Fruit fly (Drosophila melanogaster) whole organism, embryonic: Measurements from ENCODE around the gene CG14694.

Experiments
- Asciz ChIP-seq: fragments of 200-800 bp; sonication (Bioruptor generic); optimal IDR thresholded peaks from 2 replicates; lab custom pipeline; 2017; ENCODE audit warnings: missing biosample characterization, mild to moderate bottlenecking, missing genetic modification characterization, missing genetic modification reagents
- Atf3 ChIP-seq: fragments of 200-800 bp; sonication (Bioruptor generic); optimal IDR thresholded peaks from 3 replicates; lab custom pipeline; 2016; ENCODE audit warnings: missing biosample characterization, missing genetic modification characterization
- Awh ChIP-seq: fragments of 200-800 bp; sonication (Bioruptor generic); IDR thresholded peaks from 2 replicates; pipeline ENCODE4, ENCODE4 v1.3.6; 2022; ENCODE audit warnings: missing biosample characterization, missing genetic modification characterization
- B-H1 ChIP-seq: fragments of 200-800 bp; sonication (Bioruptor generic); IDR thresholded peaks from 3 replicates; pipeline ENCODE4 v1.3.6; 2022; ENCODE audit warnings: missing biosample characterization, missing genetic modification characterization
- CG12299 ChIP-seq: fragments of 200-800 bp; sonication (Bioruptor generic); optimal IDR thresholded peaks from 2 replicates; lab custom pipeline; 2018; ENCODE audit warnings: missing biosample characterization, mild to moderate bottlenecking, missing genetic modification characterization
- CG1233 ChIP-seq: fragments of 200-800 bp; sonication (Bioruptor generic); optimal IDR thresholded peaks from 4 replicates; lab custom pipeline; 2018; ENCODE audit warnings: missing biosample characterization, mild to moderate bottlenecking, missing genetic modification characterization
- CG12659 ChIP-seq: fragments of 200-800 bp; sonication (Bioruptor generic); optimal IDR thresholded peaks from 3 replicates; lab custom pipeline; 2017; ENCODE audit warnings: mild to moderate bottlenecking, missing biosample characterization, missing genetic modification reagents, missing genetic modification characterization
- CG13624 ChIP-seq: fragments of 200-800 bp; sonication (Bioruptor generic); optimal IDR thresholded peaks from 2 replicates; lab custom pipeline; 2016; ENCODE audit warnings: missing biosample characterization, missing genetic modification characterization
- CG1529 ChIP-seq: fragments of 200-800 bp; sonication (Bioruptor generic); optimal IDR thresholded peaks from 3 replicates; lab custom pipeline; 2018; ENCODE audit warnings: missing biosample characterization, missing genetic modification characterization
- CG15479 ChIP-seq: fragments of 200-800 bp; sonication (Bioruptor generic); optimal IDR thresholded peaks from 3 replicates; lab custom pipeline; 2019; ENCODE audit warnings: missing biosample characterization, mild to moderate bottlenecking, missing genetic modification characterization, moderate library complexity
- CG2129 ChIP-seq: fragments of 200-800 bp; sonication (Bioruptor generic); IDR thresholded peaks from 2 replicates; pipeline ENCODE4 v1.3.6; 2022; ENCODE audit warnings: missing biosample characterization, missing genetic modification characterization; ENCODE audit not compliant: partially characterized antibody
- CG32532 ChIP-seq: fragments of 200-800 bp; sonication (Bioruptor generic); IDR thresholded peaks from 2 replicates; pipeline ENCODE4 v1.3.6; 2022; ENCODE audit warnings: missing biosample characterization, missing genetic modification characterization
- CG33557 ChIP-seq: fragments of 200-800 bp; sonication (Bioruptor generic); optimal IDR thresholded peaks from 2 replicates; lab custom pipeline; 2019; ENCODE audit warnings: missing biosample characterization, mild to moderate bottlenecking, missing genetic modification characterization, moderate library complexity
- CG34224 ChIP-seq: fragments of 200-800 bp; sonication (Bioruptor generic); IDR thresholded peaks from 3 replicates; pipeline ENCODE4 v1.3.6; 2022; ENCODE audit warnings: missing biosample characterization, missing genetic modification characterization; ENCODE audit not compliant: partially characterized antibody
- CG4360 ChIP-seq: fragments of 200-800 bp; sonication (Bioruptor generic); IDR thresholded peaks from 2 replicates; pipeline ENCODE4 v1.3.6; 2022; ENCODE audit warnings: missing biosample characterization, missing genetic modification characterization
- CG4707 ChIP-seq: fragments of 200-800 bp; sonication (Bioruptor generic); optimal IDR thresholded peaks from 2 replicates; lab custom pipeline; 2018; ENCODE audit warnings: missing biosample characterization, mild to moderate bottlenecking, missing genetic modification characterization, moderate library complexity
- CG7357 ChIP-seq: fragments of 200-800 bp; sonication (Bioruptor generic); IDR thresholded peaks from 3 replicates; pipeline ENCODE4 v1.3.6; 2022; ENCODE audit warnings: missing biosample characterization, missing genetic modification characterization
- CG8089 ChIP-seq: fragments of 200-800 bp; sonication (Bioruptor generic); optimal IDR thresholded peaks from 3 replicates; lab custom pipeline; 2016; ENCODE audit warnings: missing biosample characterization, missing genetic modification characterization
- CG9932 ChIP-seq: fragments of 200-800 bp; sonication (Bioruptor generic); IDR thresholded peaks from 2 replicates; pipeline ENCODE4 v1.3.6; 2022; ENCODE audit warnings: missing biosample characterization, missing genetic modification characterization
- CHES-1-like ChIP-seq: fragments of 200-800 bp; sonication (Bioruptor generic); optimal IDR thresholded peaks from 2 replicates; lab custom pipeline; 2016; ENCODE audit warnings: missing biosample characterization, missing genetic modification characterization
- Doc3 ChIP-seq: fragments of 200-800 bp; sonication (Bioruptor generic); IDR thresholded peaks from 3 replicates; pipeline ENCODE4 v1.3.6; 2022; ENCODE audit warnings: missing biosample characterization, missing genetic modification characterization; ENCODE audit not compliant: partially characterized antibody
- HLH4C ChIP-seq: fragments of 200-800 bp; sonication (Bioruptor generic); IDR thresholded peaks from 3 replicates; pipeline ENCODE4 v1.3.6; 2022; ENCODE audit warnings: missing biosample characterization, missing genetic modification characterization; ENCODE audit not compliant: partially characterized antibody
- Hsf ChIP-seq: fragments of 200-800 bp; sonication (Bioruptor generic); optimal IDR thresholded peaks from 3 replicates; lab custom pipeline; 2016; ENCODE audit warnings: missing biosample characterization, missing genetic modification characterization
- Kr ChIP-seq: fragments of 200-800 bp; sonication (Bioruptor generic); optimal IDR thresholded peaks from 2 replicates; lab custom pipeline; 2017; ENCODE audit warnings: missing biosample characterization, mild to moderate bottlenecking, missing genetic modification characterization
- Poxn ChIP-seq: fragments of 200-800 bp; sonication (Bioruptor generic); IDR thresholded peaks from 2 replicates; pipeline ENCODE4 v1.3.6; 2022; ENCODE audit warnings: missing biosample characterization, missing genetic modification characterization
- Ravus ChIP-seq: fragments of 200-800 bp; sonication (Bioruptor generic); IDR thresholded peaks from 2 replicates; pipeline ENCODE4 v1.3.6; 2022; ENCODE audit warnings: missing biosample characterization, missing genetic modification characterization
- Spps ChIP-seq: fragments of 200-800 bp; sonication (Bioruptor generic); optimal IDR thresholded peaks from 2 replicates; lab custom pipeline; 2018; ENCODE audit warnings: missing biosample characterization, mild to moderate bottlenecking, missing genetic modification characterization
- abd-A ChIP-seq: fragments of 200-800 bp; sonication (Bioruptor generic); optimal IDR thresholded peaks from 3 replicates; lab custom pipeline; 2019; ENCODE audit warnings: missing biosample characterization, mild to moderate bottlenecking, missing genetic modification characterization, moderate library complexity
- ac ChIP-seq: fragments of 200-800 bp; sonication (Bioruptor generic); optimal IDR thresholded peaks from 3 replicates; lab custom pipeline; 2017; ENCODE audit warnings: missing biosample characterization, mild to moderate bottlenecking, missing genetic modification characterization
- aop ChIP-seq: fragments of 200-800 bp; sonication (Bioruptor generic); IDR thresholded peaks from 2 replicates; pipeline ENCODE4 v1.3.6; 2022; ENCODE audit warnings: missing biosample characterization, missing genetic modification characterization
- ara ChIP-seq: fragments of 200-800 bp; sonication (Bioruptor generic); IDR thresholded peaks from 2 replicates; pipeline ENCODE4 v1.3.6; 2022; ENCODE audit warnings: missing biosample characterization, missing genetic modification characterization
- bab2 ChIP-seq: fragments of 200-800 bp; sonication (Bioruptor generic); optimal IDR thresholded peaks from 2 replicates; lab custom pipeline; 2016; ENCODE audit warnings: missing biosample characterization, missing genetic modification characterization
- cas ChIP-seq: fragments of 200-800 bp; sonication (Bioruptor generic); IDR thresholded peaks from 2 replicates; pipeline ENCODE4 v1.3.6; 2022; ENCODE audit warnings: missing biosample characterization, missing genetic modification characterization
- chif ChIP-seq, 2 experiments: fragments of 200-800 bp; sonication (Bioruptor generic); optimal IDR thresholded peaks; 3 replicates each; lab custom pipeline; 2016; ENCODE audit warnings: missing biosample characterization in 2 of 2, missing genetic modification characterization in 2 of 2
- dati ChIP-seq: fragments of 200-800 bp; sonication (Bioruptor generic); IDR thresholded peaks from 2 replicates; pipeline ENCODE4 v1.3.6; 2022; ENCODE audit warnings: missing biosample characterization, missing genetic modification characterization
- ewg ChIP-seq: fragments of 200-800 bp; sonication (Bioruptor generic); optimal IDR thresholded peaks from 3 replicates; lab custom pipeline; 2017; ENCODE audit warnings: mild to moderate bottlenecking, missing biosample characterization, missing genetic modification reagents, missing genetic modification characterization
- fd3F ChIP-seq: fragments of 200-800 bp; sonication (Bioruptor generic); optimal IDR thresholded peaks from 2 replicates; lab custom pipeline; 2018; ENCODE audit warnings: missing biosample characterization, mild to moderate bottlenecking, missing genetic modification characterization, moderate library complexity
- grau ChIP-seq: fragments of 200-800 bp; optimal IDR thresholded peaks from 3 replicates; lab custom pipeline; 2019; ENCODE audit warnings: missing biosample characterization, mild to moderate bottlenecking, missing genetic modification characterization, moderate library complexity
- gro ChIP-seq: fragments of 200-800 bp; sonication (Bioruptor generic); optimal IDR thresholded peaks from 2 replicates; lab custom pipeline; 2016; ENCODE audit warnings: missing biosample characterization, missing genetic modification characterization
- hth ChIP-seq: fragments of >200 bp; optimal IDR thresholded peaks from 2 replicates; lab custom pipeline; 2017; ENCODE audit warnings: inconsistent platforms
- mam ChIP-seq: fragments of 200-800 bp; sonication (Bioruptor generic); optimal IDR thresholded peaks from 3 replicates; lab custom pipeline; 2016; ENCODE audit warnings: missing biosample characterization, missing genetic modification characterization
- otp ChIP-seq: fragments of 200-800 bp; sonication (Bioruptor generic); IDR thresholded peaks from 3 replicates; pipeline ENCODE4, ENCODE4 v1.3.6; 2022; ENCODE audit warnings: missing biosample characterization, missing genetic modification characterization
- salm ChIP-seq: fragments of 200-800 bp; sonication (Bioruptor generic); optimal IDR thresholded peaks from 2 replicates; lab custom pipeline; 2018; ENCODE audit warnings: missing biosample characterization, mild to moderate bottlenecking, missing genetic modification characterization
- shn ChIP-seq: fragments of 200-800 bp; sonication (Bioruptor generic); optimal IDR thresholded peaks from 3 replicates; lab custom pipeline; 2016; ENCODE audit warnings: missing biosample characterization, missing genetic modification characterization
- stc ChIP-seq: fragments of 200-800 bp; sonication (Bioruptor generic); IDR thresholded peaks from 2 replicates; pipeline ENCODE4 v1.3.6; 2022; ENCODE audit warnings: missing biosample characterization, missing genetic modification characterization
- toy ChIP-seq: fragments of 200-800 bp; sonication (Bioruptor generic); IDR thresholded peaks from 2 replicates; pipeline ENCODE4 v1.3.6; 2022; ENCODE audit warnings: missing biosample characterization, missing genetic modification characterization
- trh ChIP-seq: fragments of 200-800 bp; sonication (Bioruptor generic); optimal IDR thresholded peaks from 2 replicates; lab custom pipeline; 2016; ENCODE audit warnings: missing biosample characterization, missing genetic modification characterization
- tup ChIP-seq: fragments of 200-800 bp; sonication (Bioruptor generic); optimal IDR thresholded peaks from 2 replicates; lab custom pipeline; 2016; ENCODE audit warnings: missing biosample characterization, mild to moderate bottlenecking, missing genetic modification characterization, moderate library complexity
- unpg ChIP-seq: fragments of 200-800 bp; sonication (Bioruptor generic); optimal IDR thresholded peaks from 3 replicates; lab custom pipeline; 2018; ENCODE audit warnings: missing biosample characterization, mild to moderate bottlenecking, missing genetic modification characterization, moderate library complexity
- vfl ChIP-seq: fragments of 200-800 bp; sonication (Bioruptor generic); optimal IDR thresholded peaks from 2 replicates; lab custom pipeline; 2016; ENCODE audit warnings: missing biosample characterization, missing genetic modification characterization
- yki ChIP-seq: fragments of >200 bp; optimal IDR thresholded peaks from 3 replicates; lab custom pipeline; 2018

Gene CG14694

DNA sequence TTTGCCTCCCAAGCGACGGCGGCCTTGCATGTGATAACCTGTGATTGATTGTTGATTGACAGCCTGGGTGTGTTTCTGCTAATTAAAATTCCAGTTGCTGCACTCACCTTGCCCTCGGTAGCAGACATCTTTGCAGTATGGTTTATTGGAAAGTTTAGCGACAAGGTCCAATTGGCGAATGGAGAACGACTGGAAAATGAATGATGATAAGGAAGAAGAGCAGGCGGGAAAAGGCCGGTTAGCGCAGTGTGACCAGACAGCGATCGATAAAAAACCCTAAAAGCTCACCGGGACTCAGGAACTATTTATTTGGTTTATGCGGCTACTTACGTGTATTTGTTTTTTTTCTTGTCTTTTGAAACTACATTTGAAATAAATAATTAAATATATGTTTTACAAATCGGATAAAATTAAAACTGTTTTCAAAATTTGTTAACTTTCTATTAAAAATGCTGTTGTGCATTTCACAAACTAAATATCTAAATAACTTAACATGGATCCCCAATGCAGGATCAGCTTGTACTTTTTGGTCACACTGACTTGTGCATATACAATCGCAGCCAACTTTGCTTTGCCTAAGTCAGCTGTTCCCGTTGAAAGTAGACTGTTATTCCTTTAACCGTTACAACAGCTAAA is 12.7 kb upstream of the CG14694 start, which contains the start of gene Fdh (continued):
- no peak for TF ChIP-seq ac
- TF ChIP-seq CG34224 (GFP tag; lab: Robert Waterston, UW), result no peak
- TF ChIP-seq stc (GFP tag; lab: Robert Waterston, UW), result peak; percentile 12; the same call in 1 of the 2 replicates
- TF ChIP-seq CHES-1-like, result no peak
- TF ChIP-seq fd3F (GFP tag; lab: Kevin White, UChicago), result peak; percentile 26
- TF ChIP-seq mam, result peak; percentile 2
- no peak for TF ChIP-seq trh
- TF ChIP-seq salm (tag; lab: Kevin White, UChicago), result peak; percentile 5
- peak; percentile 72 for TF ChIP-seq CG12659
- no peak for TF ChIP-seq otp (GFP tag; lab: Robert Waterston, UW)
- TF ChIP-seq CG4707 (GFP tag; lab: Kevin White, UChicago), result no peak
- no peak for TF ChIP-seq hth (lab: Kevin White, UChicago)
- no peak for TF ChIP-seq aop (GFP tag; lab: Robert Waterston, UW)
- TF ChIP-seq CG33557, result peak; percentile 76
- TF ChIP-seq Ravus (GFP tag; lab: Robert Waterston, UW), result no peak
- peak; percentile 31 for TF ChIP-seq CG12299 (tag; lab: Kevin White, UChicago)
- TF ChIP-seq Atf3 (GFP tag; lab: Kevin White, UChicago), result no peak
- TF ChIP-seq toy (GFP tag; lab: Robert Waterston, UW), result no peak
- peak; percentile 96 for TF ChIP-seq ewg (GFP tag; lab: Kevin White, UChicago)
- TF ChIP-seq Doc3, result no peak
- peak; percentile 19 for TF ChIP-seq vfl
- TF ChIP-seq CG7357 (GFP tag; lab: Robert Waterston, UW), result no peak
- TF ChIP-seq yki, result no peak
- no peak for TF ChIP-seq CG2129 (GFP tag; lab: Robert Waterston, UW)
- no peak for TF ChIP-seq shn (GFP tag; lab: Kevin White, UChicago)
- TF ChIP-seq abd-A (tag; lab: Kevin White, UChicago), result no peak
- TF ChIP-seq Poxn (GFP tag; lab: Robert Waterston, UW), result no peak
- peak; percentile 38 for TF ChIP-seq Hsf
- peak; percentile 55 for TF ChIP-seq bab2 (GFP tag; lab: Kevin White, UChicago)
- TF ChIP-seq CG32532, result peak; percentile 57; the same call in 1 of the 2 replicates
- peak; percentile 69 for TF ChIP-seq Spps (tag; lab: Kevin White, UChicago)
- no peak for TF ChIP-seq HLH4C (GFP tag; lab: Robert Waterston, UW)
- TF ChIP-seq tup (GFP tag; lab: Kevin White, UChicago), result no peak
- TF ChIP-seq grau (tag; lab: Kevin White, UChicago), result peak; percentile 66
- no peak for TF ChIP-seq CG15479
- peak; percentile 54 for TF ChIP-seq unpg (GFP tag; lab: Kevin White, UChicago)
- TF ChIP-seq CG9932, result no peak; the same call in 1 of the 2 replicates
- TF ChIP-seq chif (GFP tag; optimal IDR thresholded peaks at IDR 0.05; lab: Kevin White, UChicago), result no peak
- no peak for TF ChIP-seq CG8089 (GFP tag; lab: Kevin White, UChicago)
- peak; percentile 14; the same call in 1 of the 3 replicates for TF ChIP-seq B-H1 (GFP tag; lab: Robert Waterston, UW)
- TF ChIP-seq CG13624, result peak; percentile 13
- peak; percentile 66 for TF ChIP-seq CG1233 (GFP tag; lab: Kevin White, UChicago)
- TF ChIP-seq dati (GFP tag; lab: Robert Waterston, UW), result no peak
- no peak for TF ChIP-seq CG4360 (GFP tag; lab: Robert Waterston, UW)
- TF ChIP-seq ara (GFP tag; lab: Robert Waterston, UW), result peak; percentile 60; the same call in 1 of the 2 replicates
- no peak for TF ChIP-seq Kr (GFP tag; lab: Kevin White, UChicago)
- TF ChIP-seq Asciz, result peak; percentile 64
- no peak for TF ChIP-seq Awh (GFP tag; lab: Robert Waterston, UW)
- TF ChIP-seq gro (GFP tag; lab: Kevin White, UChicago), result no peak
- TF ChIP-seq cas (GFP tag; lab: Robert Waterston, UW), result no peak
- peak; percentile 44 for TF ChIP-seq CG1529
